Worm (Caenorhabditis elegans): Measurements from ENCODE around the gene C18A11.2.

Gene C18A11.2

ce11 chrX:8036219-8036883 is 31.0 kb upstream of the C18A11.2 start (continued):
- peak; percentile 90 for TF ChIP-seq egl-43 (GFP tag; IDR thresholded peaks at IDR 0.05)
- TF ChIP-seq nhr-77 (tag; optimal IDR thresholded peaks at IDR 0.05) = peak; percentile 100
- TF ChIP-seq aly-2 (tag; optimal IDR thresholded peaks at IDR 0.05) = no peak
- TF ChIP-seq dpl-1 (GFP tag; optimal IDR thresholded peaks at IDR 0.05) = peak; percentile 77
- peak; percentile 96 for TF ChIP-seq F10B5.3 (tag; optimal IDR thresholded peaks at IDR 0.05)
- peak; percentile 98 for TF ChIP-seq php-3 (GFP tag; IDR thresholded peaks at IDR 0.05)
- TF ChIP-seq cey-2 (tag; optimal IDR thresholded peaks at IDR 0.05; ENCODE audit: borderline replicate concordance, insufficient read depth) = no peak
- TF ChIP-seq fos-1 (tag; optimal IDR thresholded peaks at IDR 0.05) = peak; percentile 93
- peak; percentile 84 for TF ChIP-seq egl-27 (tag; optimal IDR thresholded peaks at IDR 0.05)
- TF ChIP-seq pqm-1 (tag; optimal IDR thresholded peaks at IDR 0.05) = peak; percentile 61
- TF ChIP-seq nhr-48 (tag; optimal IDR thresholded peaks at IDR 0.05) = peak; percentile 97
- TF ChIP-seq nhr-10 (tag; optimal IDR thresholded peaks at IDR 0.05) = peak; percentile 99
- peak; percentile 98 for TF ChIP-seq jun-1 (tag; optimal IDR thresholded peaks at IDR 0.05)
- TF ChIP-seq mxl-3 (GFP tag; optimal IDR thresholded peaks at IDR 0.05) = peak; percentile 89
- TF ChIP-seq Y75B8A.6 (GFP tag; IDR thresholded peaks at IDR 0.05) = peak; percentile 52; the same call in 1 of the 2 replicates
- peak; percentile 94 for TF ChIP-seq ztf-7 (tag; optimal IDR thresholded peaks at IDR 0.05)
- TF ChIP-seq nhr-237 (tag; optimal IDR thresholded peaks at IDR 0.05) = peak; percentile 86
- TF ChIP-seq nhr-102 (tag; optimal IDR thresholded peaks at IDR 0.05) = peak; percentile 99
- TF ChIP-seq dmd-8 (GFP tag; IDR thresholded peaks at IDR 0.05) = peak; percentile 90
- peak; percentile 98 for TF ChIP-seq ctbp-1 (GFP tag; IDR thresholded peaks at IDR 0.05)
- no peak for TF ChIP-seq unc-130 (GFP tag; optimal IDR thresholded peaks at IDR 0.05)
- peak; percentile 84 for TF ChIP-seq vab-7 (GFP tag; IDR thresholded peaks at IDR 0.05)
- TF ChIP-seq lsy-2 (tag; optimal IDR thresholded peaks at IDR 0.05) = peak; percentile 96 to 97
- peak; percentile 100 for TF ChIP-seq T26A8.4 (GFP tag; IDR thresholded peaks at IDR 0.05)
- peak; percentile 100 for TF ChIP-seq mep-1 (tag; optimal IDR thresholded peaks at IDR 0.05)
- peak; percentile 98 for TF ChIP-seq madf-9 (GFP tag; conservative IDR thresholded peaks at IDR 0.05)
- peak; percentile 72 for TF ChIP-seq attf-4 (tag; optimal IDR thresholded peaks at IDR 0.05)
- peak; percentile 94 for TF ChIP-seq pha-4 (GFP tag; IDR thresholded peaks at IDR 0.05)
- TF ChIP-seq pha-4 (tag; optimal IDR thresholded peaks at IDR 0.05) = peak; percentile 81
- peak; percentile 95 for TF ChIP-seq tra-1 (GFP tag; IDR thresholded peaks at IDR 0.05)
- peak; percentile 22 for TF ChIP-seq lin-15B (tag; optimal IDR thresholded peaks at IDR 0.05)
- TF ChIP-seq T20F7.1 (GFP tag; optimal IDR thresholded peaks at IDR 0.05) = peak; percentile 92
- TF ChIP-seq F26F4.8 (GFP tag; conservative IDR thresholded peaks at IDR 0.05) = peak; percentile 70; the same call in 1 of the 2 replicates
- peak; percentile 90 for TF ChIP-seq gei-8 (GFP tag; optimal IDR thresholded peaks at IDR 0.05)
- TF ChIP-seq lin-29 (GFP tag; IDR thresholded peaks at IDR 0.05) = peak; percentile 92
- TF ChIP-seq D1046.2 (GFP tag; IDR thresholded peaks at IDR 0.05) = peak; percentile 82
- peak; percentile 98 for TF ChIP-seq rbr-2 (tag; optimal IDR thresholded peaks at IDR 0.05)
- peak; percentile 93 for TF ChIP-seq lir-3 (tag; optimal IDR thresholded peaks at IDR 0.05)
- peak; percentile 96 for TF ChIP-seq dmd-6 (GFP tag; IDR thresholded peaks at IDR 0.05)
- peak; percentile 99 for TF ChIP-seq F37D6.2 (tag; optimal IDR thresholded peaks at IDR 0.05)
- TF ChIP-seq madf-5 (GFP tag; IDR thresholded peaks at IDR 0.05) = peak; percentile 69 to 94; a peak in 3 of 4 replicates
- peak; percentile 95 for TF ChIP-seq ceh-20 (GFP tag; IDR thresholded peaks at IDR 0.05)
- TF ChIP-seq lin-13 (GFP tag; optimal IDR thresholded peaks at IDR 0.05) = peak; percentile 83
- TF ChIP-seq mes-2 (tag; optimal IDR thresholded peaks at IDR 0.05; ENCODE audit: poor library complexity, severe bottlenecking) = peak; percentile 98
- peak; percentile 94 for TF ChIP-seq lim-7 (GFP tag; IDR thresholded peaks at IDR 0.05)
- TF ChIP-seq spr-3 (GFP tag; optimal IDR thresholded peaks at IDR 0.05) = peak; percentile 96
- TF ChIP-seq zip-11 (GFP tag; IDR thresholded peaks at IDR 0.05) = peak; percentile 43; the same call in 1 of the 2 replicates
- TF ChIP-seq hlh-11 (tag; optimal IDR thresholded peaks at IDR 0.05) = peak; percentile 98
- TF ChIP-seq ceh-44 (GFP tag; IDR thresholded peaks at IDR 0.05) = peak; percentile 61
- peak; percentile 93 for TF ChIP-seq lin-39 (tag; optimal IDR thresholded peaks at IDR 0.05)
